Fruit fly (Drosophila melanogaster) whole organism: ENCODE data around the gene ed.

Experiments used
- CG8478 ChIP-seq: fragments of >200 bp; optimal IDR thresholded peaks from 2 replicates; lab custom pipeline; 2018; ENCODE audit warnings: inconsistent platforms
- Dll ChIP-seq: fragments of >200 bp; optimal IDR thresholded peaks from 2 replicates; lab custom pipeline; 2017
- EcR ChIP-seq, 2 experiments: fragments of >200 bp; optimal IDR thresholded peaks; 2 replicates each; lab custom pipeline; 2017; ENCODE audit warnings: missing biosample characterization in 2 of 2, missing genetic modification characterization in 2 of 2, missing genetic modification reagents in 2 of 2
- pan ChIP-seq: fragments of >200 bp; optimal IDR thresholded peaks from 2 replicates; lab custom pipeline; 2017
- psq ChIP-seq: fragments of >200 bp; optimal IDR thresholded peaks from 2 replicates; lab custom pipeline; 2017
- usp ChIP-seq: fragments of >200 bp; optimal IDR thresholded peaks from 2 replicates; lab custom pipeline; 2017; ENCODE audit warnings: missing biosample characterization, missing genetic modification characterization, mixed read lengths

Gene ed

DNA sequence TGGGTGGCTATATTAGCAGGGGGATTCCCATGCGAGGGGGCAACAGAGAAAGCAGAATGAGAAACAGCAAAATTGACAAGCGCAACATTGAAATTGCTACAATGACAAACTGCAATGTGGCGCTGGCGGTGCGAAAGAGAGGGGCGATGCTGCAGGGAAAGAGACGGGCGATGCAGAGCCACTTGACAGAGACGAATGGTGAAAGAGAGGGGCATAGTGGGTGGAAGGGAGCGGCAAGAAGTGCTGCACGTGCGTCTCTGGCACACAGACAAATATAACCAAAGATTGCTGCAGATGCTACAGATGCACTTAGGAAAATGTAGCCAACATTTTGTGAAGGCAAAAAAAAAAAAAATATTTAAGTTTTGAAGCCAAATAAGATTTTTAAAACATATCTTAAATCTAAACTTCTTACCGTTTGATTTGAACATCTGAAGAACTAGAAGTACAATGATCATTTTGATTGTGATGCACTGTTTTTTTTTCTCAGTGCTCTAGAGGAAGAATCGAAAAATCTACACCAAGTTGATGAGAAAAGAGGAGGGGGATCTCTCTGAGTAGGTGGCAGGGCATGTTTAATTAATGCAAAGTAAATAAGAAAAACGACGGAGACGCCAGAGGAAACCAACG is 14.1 kb downstream of the ed start:
- no peak for TF ChIP-seq CG8478 (lab: Kevin White, UChicago)
- no peak for TF ChIP-seq psq (lab: Kevin White, UChicago)

DNA sequence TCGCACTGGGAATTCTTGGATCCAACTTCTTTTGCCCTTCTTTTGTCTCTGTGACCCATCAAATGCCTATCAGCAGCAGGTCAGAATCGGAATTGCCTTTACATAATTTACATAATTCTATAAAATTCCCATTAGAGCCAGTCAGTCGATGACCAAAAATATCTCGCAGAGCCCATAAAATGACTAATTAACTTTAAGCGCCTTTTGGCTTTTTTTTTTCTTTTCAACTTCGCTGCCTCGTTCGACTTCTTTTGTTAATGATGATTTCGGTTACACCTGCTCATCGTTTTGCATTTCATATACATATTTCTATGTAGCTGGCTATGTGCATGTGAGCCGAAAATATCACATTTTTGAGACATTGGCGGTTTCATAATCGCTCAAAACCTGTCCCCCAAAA is 20.6 kb downstream of the ed start:
- no peak for TF ChIP-seq psq (lab: Kevin White, UChicago)
- no peak for TF ChIP-seq usp (GFP tag; lab: Kevin White, UChicago)
- no peak for TF ChIP-seq CG8478 (lab: Kevin White, UChicago)
- no peak for TF ChIP-seq EcR (GFP tag; optimal IDR thresholded peaks at IDR 0.05; lab: Kevin White, UChicago)
- no peak for TF ChIP-seq pan (lab: Kevin White, UChicago)
- no peak for TF ChIP-seq Dll

DNA sequence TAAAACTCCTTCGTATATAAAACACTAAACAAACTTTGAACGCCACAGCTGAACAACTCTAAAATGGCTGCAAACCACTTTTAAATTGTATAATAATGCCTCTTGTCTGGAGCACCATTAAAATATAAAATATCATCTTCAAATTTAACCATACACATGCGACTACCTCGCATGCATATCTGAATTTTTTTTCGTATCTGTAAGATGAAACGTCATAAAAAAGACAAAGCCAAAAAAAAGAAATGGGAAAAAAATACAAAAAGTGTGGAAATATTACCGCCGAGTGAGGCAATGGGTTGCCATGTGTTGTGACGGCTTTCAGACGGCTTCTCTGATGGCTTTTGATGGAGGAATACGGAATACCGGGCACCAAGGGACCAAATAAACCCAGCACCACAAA is 21.2 kb downstream of the ed start:
- TF ChIP-seq Dll (no peak), usp (GFP tag; lab: Kevin White, UChicago) (no peak)

DNA sequence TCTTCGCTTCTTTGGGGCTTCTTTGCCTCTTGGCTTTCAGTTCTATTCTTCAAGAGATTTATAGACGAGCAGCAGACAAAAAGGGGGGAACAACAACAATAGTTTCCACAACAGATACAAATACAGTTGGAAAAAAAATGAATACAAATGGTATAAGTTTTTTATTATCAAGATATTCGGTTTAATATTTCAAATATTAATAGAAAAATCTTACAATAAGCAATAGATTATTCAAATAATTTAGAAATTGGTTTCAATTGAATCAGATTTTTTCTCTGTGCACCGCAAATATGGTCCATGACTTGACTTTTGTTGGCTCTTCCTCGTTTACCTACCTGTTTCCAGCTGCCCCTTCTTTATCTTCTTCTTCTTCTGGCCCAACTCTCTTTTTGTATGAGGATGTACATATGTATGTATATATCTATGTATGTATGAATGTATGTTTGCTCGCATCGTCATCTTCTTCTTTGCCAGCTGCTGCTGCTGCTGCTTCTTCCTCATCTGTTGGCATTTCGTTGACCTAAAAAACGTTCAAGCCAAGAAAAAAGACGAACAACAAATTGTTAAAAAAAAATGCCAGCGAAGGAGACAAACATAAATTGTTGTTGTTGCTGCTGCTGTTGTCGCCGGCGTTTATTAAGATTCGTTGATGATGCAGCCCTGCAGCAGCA is 22.4 kb downstream of the ed start:
- no peak for TF ChIP-seq usp (GFP tag; lab: Kevin White, UChicago)
- TF ChIP-seq Dll, result no peak
- no peak for TF ChIP-seq psq (lab: Kevin White, UChicago)
- no peak for TF ChIP-seq pan (lab: Kevin White, UChicago)
- peak in 1 of 2 experiments; percentile 11 for TF ChIP-seq EcR (GFP tag; optimal IDR thresholded peaks at IDR 0.05; lab: Kevin White, UChicago)

DNA sequence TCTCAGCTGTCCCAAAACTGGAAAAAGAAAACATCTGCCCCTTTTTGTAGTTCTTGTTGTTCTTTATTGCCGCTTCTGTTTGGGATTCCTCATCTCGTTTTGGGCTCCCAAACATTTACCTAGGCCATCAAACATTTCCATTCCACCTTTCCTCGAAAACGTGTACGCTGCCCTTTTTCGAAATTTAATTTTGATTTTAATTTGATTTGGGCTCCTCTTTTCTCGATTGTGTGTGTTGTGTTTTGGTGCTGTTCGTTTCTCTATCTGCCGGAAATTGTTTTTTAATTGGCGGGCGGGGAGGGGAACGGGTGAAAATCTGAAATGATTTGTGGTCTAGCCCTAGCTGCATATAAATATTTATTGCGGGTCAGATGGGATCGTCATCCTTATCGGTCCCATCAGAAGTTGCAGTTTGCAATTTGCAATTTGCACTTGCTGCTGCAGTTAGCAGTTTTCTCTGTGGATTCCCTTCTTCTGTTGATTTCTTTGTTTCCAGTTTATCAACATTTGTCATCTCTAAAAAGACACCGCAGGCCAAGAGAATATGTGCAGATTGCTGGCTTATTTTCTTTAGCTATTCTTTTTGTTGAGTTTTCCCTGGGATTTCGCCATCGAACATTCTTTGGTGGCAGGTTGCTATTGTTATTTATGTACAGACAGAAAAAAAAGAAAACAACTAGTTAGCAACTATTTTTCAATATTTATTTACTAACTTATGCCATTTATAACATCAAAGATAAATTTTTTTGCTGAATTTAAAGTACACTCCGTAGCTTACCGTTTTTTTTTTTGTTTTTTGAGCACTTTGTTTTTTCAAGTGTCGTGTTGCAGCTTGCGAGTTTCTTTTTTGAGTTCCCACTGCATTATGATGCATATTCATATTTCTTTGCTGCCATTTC is 24.0 kb downstream of the ed start:
- TF ChIP-seq Dll, result no peak
- no peak for TF ChIP-seq pan (lab: Kevin White, UChicago)
- no peak for TF ChIP-seq psq (lab: Kevin White, UChicago)
- no peak for TF ChIP-seq EcR (GFP tag; optimal IDR thresholded peaks at IDR 0.05; lab: Kevin White, UChicago)
- no peak for TF ChIP-seq CG8478 (lab: Kevin White, UChicago)
- no peak for TF ChIP-seq usp (GFP tag; lab: Kevin White, UChicago)

DNA sequence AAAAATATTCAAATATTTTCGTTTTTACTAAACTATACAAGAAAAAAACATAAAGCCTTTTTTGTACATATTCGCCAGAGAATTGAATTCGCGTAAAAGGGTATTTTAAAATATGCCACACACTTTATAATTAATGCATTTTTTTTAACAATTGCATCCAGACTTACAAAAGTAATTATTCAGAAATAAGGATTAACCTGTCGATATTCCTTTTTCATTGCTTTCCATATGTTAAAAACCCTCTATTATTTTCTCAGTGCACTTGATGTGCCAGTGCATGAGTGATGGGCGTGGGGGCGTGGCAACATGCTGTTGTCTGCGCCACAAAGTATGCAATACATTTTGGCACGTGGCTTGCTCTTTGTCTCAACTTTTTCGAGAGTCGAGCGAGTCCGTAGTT is 25.6 kb downstream of the ed start:
- no peak for TF ChIP-seq EcR (GFP tag; optimal IDR thresholded peaks at IDR 0.05; lab: Kevin White, UChicago)
- no peak for TF ChIP-seq CG8478 (lab: Kevin White, UChicago)
- no peak for TF ChIP-seq psq (lab: Kevin White, UChicago)
- TF ChIP-seq pan (lab: Kevin White, UChicago), result no peak
- TF ChIP-seq usp (GFP tag; lab: Kevin White, UChicago), result no peak
- no peak for TF ChIP-seq Dll

DNA sequence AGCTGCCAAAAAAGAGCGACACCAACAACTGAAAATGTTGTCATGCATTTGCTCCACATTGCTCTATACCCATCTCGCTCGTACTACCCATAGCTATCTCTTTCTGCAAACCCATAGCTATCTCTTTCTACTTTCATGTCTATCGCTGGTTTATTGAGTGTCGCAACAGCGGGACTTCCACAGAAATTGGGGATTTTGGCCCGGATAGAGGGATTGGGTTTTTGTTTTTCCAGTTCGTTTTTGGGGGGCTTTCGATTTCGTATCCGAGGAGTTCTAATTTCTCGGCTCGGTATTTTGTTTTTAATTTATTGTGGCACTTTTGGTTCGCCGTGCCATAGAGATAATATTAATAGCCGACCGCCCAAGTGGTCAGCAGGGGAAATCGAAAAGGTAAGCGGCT is 29.6 kb downstream of the ed start:
- TF ChIP-seq Dll, result no peak
- no peak for TF ChIP-seq EcR (GFP tag; optimal IDR thresholded peaks at IDR 0.05; lab: Kevin White, UChicago)
- TF ChIP-seq pan (lab: Kevin White, UChicago), result no peak
- no peak for TF ChIP-seq psq (lab: Kevin White, UChicago)
- TF ChIP-seq CG8478 (lab: Kevin White, UChicago), result no peak
- TF ChIP-seq usp (GFP tag; lab: Kevin White, UChicago), result no peak

DNA sequence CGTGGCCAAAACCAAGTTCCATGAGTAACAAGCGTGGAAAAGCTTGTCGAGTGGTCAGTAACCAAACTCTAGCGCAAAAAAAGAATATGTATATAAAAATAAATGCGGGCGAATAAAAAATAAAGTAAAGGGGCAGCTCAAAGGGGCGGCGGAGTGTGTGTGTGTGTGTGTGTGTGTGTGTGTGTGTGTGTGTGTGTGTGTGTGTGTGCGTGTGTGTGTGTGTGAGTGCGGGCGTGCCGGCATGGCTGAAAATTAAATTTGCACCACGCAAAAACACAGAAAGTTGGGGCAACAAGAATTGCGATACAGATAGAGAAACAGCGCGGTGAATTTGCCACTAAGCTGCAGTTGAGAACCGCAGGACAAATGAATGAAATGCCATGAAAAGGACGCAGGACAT is 31.7 kb downstream of the ed start:
- TF ChIP-seq psq (lab: Kevin White, UChicago) (no peak), EcR (GFP tag; optimal IDR thresholded peaks at IDR 0.05; lab: Kevin White, UChicago) (no peak), pan (lab: Kevin White, UChicago) (no peak), CG8478 (lab: Kevin White, UChicago) (no peak), usp (GFP tag; lab: Kevin White, UChicago) (no peak), Dll (no peak)

DNA sequence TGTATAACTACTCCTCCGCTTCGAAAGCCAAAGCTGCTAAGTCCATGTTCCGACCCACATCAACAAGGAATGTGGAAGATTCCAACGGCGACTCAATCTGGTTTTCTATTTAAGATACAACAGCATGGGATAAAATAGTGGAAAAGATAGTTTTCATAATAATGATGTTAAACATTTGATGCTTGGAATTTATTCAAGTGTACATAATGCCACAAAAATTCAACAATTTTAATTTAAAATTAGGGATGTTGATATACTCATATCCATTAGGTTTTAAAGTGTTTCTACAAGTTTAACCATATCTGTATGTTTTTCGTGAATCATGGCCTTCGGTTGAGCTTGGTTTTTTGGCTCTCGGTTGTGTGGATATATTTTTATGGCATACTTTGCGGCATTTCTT is 32.3 kb downstream of the ed start:
- TF ChIP-seq usp (GFP tag; lab: Kevin White, UChicago), result no peak
- TF ChIP-seq psq (lab: Kevin White, UChicago), result no peak
- no peak for TF ChIP-seq EcR (GFP tag; optimal IDR thresholded peaks at IDR 0.05; lab: Kevin White, UChicago)
- no peak for TF ChIP-seq Dll
- no peak for TF ChIP-seq CG8478 (lab: Kevin White, UChicago)
- no peak for TF ChIP-seq pan (lab: Kevin White, UChicago)

DNA sequence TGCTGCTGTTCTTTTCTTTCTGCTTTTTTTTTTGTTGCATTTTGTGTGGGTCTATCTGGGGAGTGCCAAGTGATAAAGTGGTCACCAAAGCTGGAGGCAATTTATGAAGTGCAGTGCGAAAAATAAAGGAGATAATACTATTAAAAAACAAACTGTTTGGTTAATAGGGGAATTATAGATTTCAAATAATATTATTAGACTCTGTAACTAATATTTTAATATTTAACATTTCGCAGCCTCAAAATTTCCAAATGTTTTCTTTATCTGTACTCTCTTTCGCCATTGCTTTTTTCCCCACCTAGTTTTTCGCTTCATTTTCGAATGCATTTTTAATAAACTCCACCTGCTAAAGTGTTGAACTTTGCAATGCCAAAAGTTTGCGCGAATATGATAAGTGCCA is 34.0 kb downstream of the ed start:
- no peak for TF ChIP-seq pan (lab: Kevin White, UChicago)
- TF ChIP-seq Dll, result no peak
- no peak for TF ChIP-seq CG8478 (lab: Kevin White, UChicago)
- no peak for TF ChIP-seq psq (lab: Kevin White, UChicago)
- no peak for TF ChIP-seq usp (GFP tag; lab: Kevin White, UChicago)
- no peak for TF ChIP-seq EcR (GFP tag; optimal IDR thresholded peaks at IDR 0.05; lab: Kevin White, UChicago)

DNA sequence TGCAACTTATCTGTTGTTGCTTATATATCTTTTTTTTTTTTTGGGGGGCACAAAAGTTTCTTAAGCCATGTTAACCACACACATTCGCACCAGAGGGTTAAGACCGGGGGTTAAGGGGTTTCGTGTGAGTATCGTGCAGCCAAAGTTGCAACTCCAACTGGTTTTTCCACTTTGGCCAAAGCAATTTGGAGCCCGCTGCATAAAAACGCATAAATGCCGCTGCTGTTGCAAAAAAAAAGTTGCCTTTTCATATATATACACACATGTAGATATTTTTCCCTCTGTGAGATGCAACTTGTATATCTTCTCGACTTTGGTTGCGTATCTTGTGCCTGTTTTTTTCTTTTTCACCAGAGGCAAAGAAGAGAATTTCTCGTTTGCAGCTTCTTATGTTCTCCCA is 37.9 kb downstream of the ed start:
- TF ChIP-seq psq (lab: Kevin White, UChicago) (no peak), Dll (no peak), EcR (GFP tag; optimal IDR thresholded peaks at IDR 0.05; lab: Kevin White, UChicago) (no peak), pan (lab: Kevin White, UChicago) (no peak), CG8478 (lab: Kevin White, UChicago) (no peak), usp (GFP tag; lab: Kevin White, UChicago) (no peak)
